Fruit fly (Drosophila melanogaster) whole organism, prepupa: ENCODE measurements around the gene CG10650.

ENCODE experiments used
- Blimp-1 ChIP-seq: fragments of 200-800 bp; sonication (Bioruptor generic); optimal IDR thresholded peaks from 3 replicates; lab custom pipeline; 2017; ENCODE audit warnings: missing biosample characterization, missing genetic modification characterization, mild to moderate bottlenecking, moderate library complexity, missing genetic modification reagents
- CG10631 ChIP-seq: fragments of 200-800 bp; sonication (Bioruptor generic); optimal IDR thresholded peaks from 2 replicates; lab custom pipeline; 2016; ENCODE audit warnings: missing biosample characterization, missing genetic modification characterization
- CG10669 ChIP-seq: fragments of 200-800 bp; sonication (Bioruptor generic); optimal IDR thresholded peaks from 3 replicates; lab custom pipeline; 2018; ENCODE audit warnings: missing biosample characterization, mild to moderate bottlenecking, missing genetic modification characterization, moderate library complexity
- CG11294 ChIP-seq: fragments of 200-800 bp; sonication (Bioruptor generic); IDR thresholded peaks from 2 replicates; pipeline ENCODE4 v1.3.6; 2022; ENCODE audit warnings: missing biosample characterization, missing genetic modification characterization
- CG11762 ChIP-seq: fragments of 200-800 bp; sonication (Bioruptor generic); optimal IDR thresholded peaks from 3 replicates; lab custom pipeline; 2016; ENCODE audit warnings: missing biosample characterization, missing genetic modification characterization; ENCODE audit not compliant: insufficient read depth
- CG11902 ChIP-seq: fragments of 200-800 bp; sonication (Bioruptor generic); optimal IDR thresholded peaks from 3 replicates; lab custom pipeline; 2016; ENCODE audit warnings: missing biosample characterization, missing genetic modification characterization
- CG15336 ChIP-seq: fragments of 200-800 bp; sonication (Bioruptor generic); IDR thresholded peaks from 2 replicates; pipeline ENCODE4 v1.3.6; 2022; ENCODE audit warnings: missing biosample characterization, missing genetic modification characterization
- CG1621 ChIP-seq: fragments of 200-800 bp; sonication (Bioruptor generic); optimal IDR thresholded peaks from 3 replicates; lab custom pipeline; 2018; ENCODE audit warnings: missing biosample characterization, mild to moderate bottlenecking, missing genetic modification characterization
- CG16779 ChIP-seq: fragments of 200-800 bp; sonication (Bioruptor generic); optimal IDR thresholded peaks from 3 replicates; lab custom pipeline; 2017; ENCODE audit warnings: missing biosample characterization, mild to moderate bottlenecking, missing genetic modification characterization
- CG31627 ChIP-seq: fragments of 200-800 bp; sonication (Bioruptor generic); optimal IDR thresholded peaks from 3 replicates; lab custom pipeline; 2016; ENCODE audit warnings: missing biosample characterization, missing genetic modification characterization
- CG32006 ChIP-seq: fragments of 200-800 bp; sonication (Bioruptor generic); optimal IDR thresholded peaks from 3 replicates; lab custom pipeline; 2017; ENCODE audit warnings: missing biosample characterization, mild to moderate bottlenecking, missing genetic modification characterization
- CG3919 ChIP-seq: fragments of 200-800 bp; sonication (Bioruptor generic); optimal IDR thresholded peaks from 3 replicates; lab custom pipeline; 2016; ENCODE audit warnings: missing biosample characterization, missing genetic modification characterization
- CG4318 ChIP-seq: fragments of 200-800 bp; sonication (Bioruptor generic); optimal IDR thresholded peaks from 3 replicates; lab custom pipeline; 2017; ENCODE audit warnings: missing biosample characterization, mild to moderate bottlenecking, missing genetic modification characterization
- CG6163 ChIP-seq: fragments of 200-800 bp; sonication (Bioruptor generic); IDR thresholded peaks from 3 replicates; pipeline ENCODE4 v1.3.6; 2022; ENCODE audit warnings: missing biosample characterization, missing genetic modification characterization
- CG6276 ChIP-seq: fragments of 200-800 bp; sonication (Bioruptor generic); optimal IDR thresholded peaks from 2 replicates; lab custom pipeline; 2017; ENCODE audit warnings: missing biosample characterization, mild to moderate bottlenecking, missing genetic modification characterization
- CG6792 ChIP-seq: fragments of 200-800 bp; sonication (Bioruptor generic); optimal IDR thresholded peaks from 3 replicates; lab custom pipeline; 2016; ENCODE audit warnings: missing biosample characterization, missing genetic modification characterization
- CG6808 ChIP-seq: fragments of 200-800 bp; sonication (Bioruptor generic); optimal IDR thresholded peaks from 3 replicates; lab custom pipeline; 2017; ENCODE audit warnings: missing biosample characterization, missing genetic modification characterization, mild to moderate bottlenecking, moderate library complexity, missing genetic modification reagents
- CG8119 ChIP-seq: fragments of 200-800 bp; sonication (Bioruptor generic); IDR thresholded peaks from 3 replicates; pipeline ENCODE4 v1.3.6; 2022; ENCODE audit warnings: missing biosample characterization, missing genetic modification characterization
- CG8632 ChIP-seq: fragments of 200-800 bp; sonication (Bioruptor generic); optimal IDR thresholded peaks from 3 replicates; lab custom pipeline; 2016; ENCODE audit warnings: missing biosample characterization, missing genetic modification characterization
- CG9139 ChIP-seq: fragments of 200-800 bp; sonication (Bioruptor generic); optimal IDR thresholded peaks from 3 replicates; lab custom pipeline; 2017; ENCODE audit warnings: missing biosample characterization, mild to moderate bottlenecking, missing genetic modification characterization
- Eip75B ChIP-seq: fragments of 200-800 bp; sonication (Bioruptor generic); optimal IDR thresholded peaks from 3 replicates; lab custom pipeline; 2016; ENCODE audit warnings: missing biosample characterization, missing genetic modification characterization
- Eip78C ChIP-seq: fragments of 200-800 bp; sonication (Bioruptor generic); peaks from one replicate; lab custom pipeline; 2016; ENCODE audit warnings: missing biosample characterization, missing genetic modification characterization
- Ets21C ChIP-seq: fragments of 200-800 bp; sonication (Bioruptor generic); optimal IDR thresholded peaks from 3 replicates; lab custom pipeline; 2016; ENCODE audit warnings: missing biosample characterization, missing genetic modification characterization
- Gug ChIP-seq: fragments of 200-800 bp; sonication (Bioruptor generic); IDR thresholded peaks from 2 replicates; pipeline ENCODE4 v1.3.6; 2022; ENCODE audit warnings: missing biosample characterization, missing genetic modification characterization
- Hr38 ChIP-seq: sonication (Bioruptor generic); optimal IDR thresholded peaks from 2 replicates; lab custom pipeline; 2016; ENCODE audit warnings: missing biosample characterization, missing genetic modification characterization
- Hr4 ChIP-seq: fragments of 200-800 bp; sonication (Bioruptor generic); optimal IDR thresholded peaks from 3 replicates; lab custom pipeline; 2016; ENCODE audit warnings: missing biosample characterization, missing genetic modification characterization
- Lpt ChIP-seq: fragments of 200-800 bp; sonication (Bioruptor generic); optimal IDR thresholded peaks from 3 replicates; lab custom pipeline; 2016; ENCODE audit warnings: missing biosample characterization, missing genetic modification characterization
- OdsH ChIP-seq: fragments of 200-800 bp; sonication (Bioruptor generic); optimal IDR thresholded peaks from 3 replicates; lab custom pipeline; 2016; ENCODE audit warnings: missing biosample characterization, missing genetic modification characterization
- Sox102F ChIP-seq: fragments of 200-800 bp; sonication (Bioruptor generic); optimal IDR thresholded peaks from 2 replicates; lab custom pipeline; 2016; ENCODE audit warnings: missing biosample characterization, mild to moderate bottlenecking, missing genetic modification characterization
- Sox15 ChIP-seq: fragments of 200-800 bp; sonication (Bioruptor generic); optimal IDR thresholded peaks from 3 replicates; lab custom pipeline; 2016; ENCODE audit warnings: missing biosample characterization, missing genetic modification characterization
- cyc ChIP-seq: fragments of 200-800 bp; sonication (Bioruptor generic); optimal IDR thresholded peaks from 3 replicates; lab custom pipeline; 2016; ENCODE audit warnings: missing biosample characterization, missing genetic modification characterization
- dac ChIP-seq: fragments of 200-800 bp; sonication (Bioruptor generic); optimal IDR thresholded peaks from 2 replicates; lab custom pipeline; 2017; ENCODE audit warnings: missing biosample characterization, mild to moderate bottlenecking, missing genetic modification characterization
- eg ChIP-seq: fragments of 200-800 bp; sonication (Bioruptor generic); IDR thresholded peaks from 3 replicates; pipeline ENCODE4 v1.3.6; 2022; ENCODE audit warnings: missing biosample characterization, missing genetic modification characterization
- esn ChIP-seq: fragments of 200-800 bp; sonication (Bioruptor generic); optimal IDR thresholded peaks from 2 replicates; lab custom pipeline; 2016; ENCODE audit warnings: missing biosample characterization, mild to moderate bottlenecking, missing genetic modification characterization, moderate library complexity
- fd59A ChIP-seq: fragments of 200-800 bp; sonication (Bioruptor generic); optimal IDR thresholded peaks from 2 replicates; lab custom pipeline; 2017; ENCODE audit warnings: missing biosample characterization, mild to moderate bottlenecking, missing genetic modification characterization, missing genetic modification reagents
- fd85E ChIP-seq: fragments of 200-800 bp; sonication (Bioruptor generic); optimal IDR thresholded peaks from 3 replicates; lab custom pipeline; 2016; ENCODE audit warnings: missing biosample characterization, missing genetic modification characterization
- fkh ChIP-seq: fragments of 200-800 bp; sonication (Bioruptor generic); optimal IDR thresholded peaks from 3 replicates; lab custom pipeline; 2017; ENCODE audit warnings: missing biosample characterization, mild to moderate bottlenecking, missing genetic modification characterization, moderate library complexity
- lz ChIP-seq: fragments of 200-800 bp; sonication (Bioruptor generic); optimal IDR thresholded peaks from 3 replicates; lab custom pipeline; 2016; ENCODE audit warnings: missing biosample characterization, missing genetic modification characterization
- pdm3 ChIP-seq: fragments of 200-800 bp; sonication (Bioruptor generic); optimal IDR thresholded peaks from 3 replicates; lab custom pipeline; 2016; ENCODE audit warnings: missing biosample characterization, missing genetic modification characterization
- salr ChIP-seq, 2 experiments: fragments of 200-800 bp; sonication (Bioruptor generic); optimal IDR thresholded peaks; 3 replicates each; lab custom pipeline; 2016 to 2018; ENCODE audit warnings: missing biosample characterization in 2 of 2, missing genetic modification characterization in 2 of 2, mild to moderate bottlenecking in 1 of 2
- spab ChIP-seq: fragments of 200-800 bp; sonication (Bioruptor generic); optimal IDR thresholded peaks from 2 replicates; lab custom pipeline; 2017; ENCODE audit warnings: missing biosample characterization, mild to moderate bottlenecking, missing genetic modification characterization, missing genetic modification reagents
- ss ChIP-seq, 2 experiments: fragments of 200-800 bp; sonication (Bioruptor generic); optimal IDR thresholded peaks; 2 replicates in 1 of 2; 3 replicates in 1 of 2; lab custom pipeline; 2017 to 2018; ENCODE audit warnings: mild to moderate bottlenecking in 2 of 2, missing biosample characterization in 2 of 2, missing genetic modification characterization in 2 of 2, moderate library complexity in 1 of 2
- svp ChIP-seq: fragments of 200-800 bp; sonication (Bioruptor generic); peaks from one replicate; lab custom pipeline; 2016; ENCODE audit warnings: missing biosample characterization, missing genetic modification characterization
- topi ChIP-seq: fragments of 200-800 bp; sonication (Bioruptor generic); optimal IDR thresholded peaks from 3 replicates; lab custom pipeline; 2016; ENCODE audit warnings: missing biosample characterization, missing genetic modification characterization

The CG10650 gene

DNA sequence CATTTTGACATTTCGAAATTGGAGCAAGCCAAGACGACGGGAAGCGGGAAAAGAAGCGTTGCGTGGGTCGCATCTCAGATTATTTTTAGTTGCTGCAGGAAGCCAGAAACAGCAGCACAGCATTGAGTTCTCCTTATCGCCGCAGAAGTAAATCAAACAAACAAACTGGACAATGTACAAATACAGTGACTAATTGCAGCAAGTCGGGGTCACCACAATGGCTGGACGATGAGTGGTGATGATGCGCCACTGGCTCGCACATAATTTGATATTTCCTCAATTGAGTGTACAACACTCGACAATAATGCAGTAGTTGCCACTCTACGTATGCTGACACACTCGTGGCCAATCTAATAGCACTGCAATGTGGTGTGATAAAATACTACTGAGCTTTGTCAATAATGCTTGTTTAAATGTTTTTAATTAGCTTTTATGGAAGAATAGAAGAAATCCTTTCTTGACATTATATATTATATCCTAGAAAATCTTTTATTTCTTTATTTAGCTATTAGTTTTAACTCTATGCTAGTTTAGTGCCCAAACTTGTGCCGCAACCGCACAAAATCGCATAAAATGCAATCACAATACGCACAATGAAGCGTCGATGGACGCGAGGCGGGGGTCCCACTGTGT lies 13.7 kb downstream of the CG10650 start (continued):
- TF ChIP-seq cyc = no peak
- TF ChIP-seq spab (GFP tag; lab: Kevin White, UChicago) = peak; percentile 58
- peak; percentile 8 for TF ChIP-seq topi (GFP tag; lab: Kevin White, UChicago)
- peak; percentile 51 for TF ChIP-seq esn (GFP tag; lab: Kevin White, UChicago)
- TF ChIP-seq Eip75B = peak; percentile 65
- peak; percentile 57 for TF ChIP-seq CG10669 (GFP tag; lab: Kevin White, UChicago)
- TF ChIP-seq CG15336 = peak; percentile 93
- peak; percentile 58 for TF ChIP-seq CG6792 (GFP tag; lab: Kevin White, UChicago)
- peak; percentile 81 for TF ChIP-seq Gug
- peak; percentile 71 for TF ChIP-seq CG4318
- peak; percentile 66 for TF ChIP-seq CG3919 (GFP tag; lab: Kevin White, UChicago)
- TF ChIP-seq CG32006 (GFP tag; lab: Kevin White, UChicago) = peak; percentile 89
- TF ChIP-seq Blimp-1 (GFP tag; lab: Kevin White, UChicago) = no peak
- TF ChIP-seq fd85E = no peak
- peak; percentile 90 for TF ChIP-seq CG8119 (GFP tag; lab: Robert Waterston, UW)
- TF ChIP-seq CG6276 (GFP tag; lab: Kevin White, UChicago) = peak; percentile 86

DNA sequence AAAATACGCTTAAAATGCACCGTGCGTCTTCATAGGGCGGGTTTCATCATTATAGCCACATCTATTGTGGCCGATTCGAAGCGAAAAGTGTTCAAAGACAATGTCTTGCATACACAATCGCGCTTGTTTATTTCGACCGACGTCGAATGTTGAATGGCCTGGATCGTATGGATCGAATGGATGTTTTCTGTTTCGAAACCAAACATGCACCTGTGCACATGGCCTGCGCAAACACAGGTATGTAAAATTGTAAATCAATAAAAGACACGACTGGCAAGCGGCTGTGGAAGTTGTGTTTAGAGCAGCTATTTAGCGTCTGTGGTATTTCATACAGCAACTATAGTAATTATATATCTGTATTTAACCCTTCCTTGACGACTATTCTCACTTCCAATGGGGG lies 14.2 kb downstream of the CG10650 start:
- TF ChIP-seq CG8632 (no peak), fkh (peak; percentile 1), CG31627 (GFP tag; lab: Kevin White, UChicago) (no peak), fd59A (GFP tag; lab: Kevin White, UChicago) (no peak)

DNA sequence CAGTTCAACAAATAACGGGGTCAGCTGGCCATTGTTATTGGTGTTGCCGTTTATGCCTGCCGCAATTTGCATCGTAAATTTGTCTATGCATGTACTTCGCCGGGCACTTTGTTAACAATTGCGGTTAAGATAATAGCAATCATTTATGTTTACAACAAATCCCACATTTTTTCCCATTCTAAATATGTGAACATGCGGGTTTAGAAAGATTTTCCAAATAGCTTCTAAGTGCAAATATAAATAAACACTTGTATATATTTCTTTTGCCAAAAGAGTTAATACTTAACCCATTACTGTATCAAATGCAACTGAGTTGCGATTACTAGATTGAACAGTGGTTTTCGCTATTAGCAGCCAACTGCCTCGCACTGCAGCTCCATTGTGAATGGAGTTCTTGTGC lies 14.8 kb downstream of the CG10650 start:
- TF ChIP-seq CG10631 (no peak), Eip78C (GFP tag; lab: Kevin White, UChicago) (peak; percentile 45), CG6808 (GFP tag; lab: Kevin White, UChicago) (no peak), ss (GFP tag; optimal IDR thresholded peaks at IDR 0.05; lab: Kevin White, UChicago) (no peak), Hr38 (GFP tag; lab: Kevin White, UChicago) (no peak), CG11762 (GFP tag; lab: Kevin White, UChicago) (no peak), salr (GFP tag; optimal IDR thresholded peaks at IDR 0.05; lab: Kevin White, UChicago) (no peak), CG6792 (GFP tag; lab: Kevin White, UChicago) (no peak), spab (GFP tag; lab: Kevin White, UChicago) (no peak), CG1621 (tag; lab: Kevin White, UChicago) (no peak), CG11294 (peak; percentile 34; the same call in 1 of the 2 replicates), Ets21C (GFP tag; lab: Kevin White, UChicago) (no peak), Lpt (GFP tag; lab: Kevin White, UChicago) (no peak), Hr4 (GFP tag; lab: Kevin White, UChicago) (peak; percentile 24), Gug (no peak), eg (GFP tag; lab: Robert Waterston, UW) (peak; percentile 72), CG15336 (peak; percentile 61), CG6276 (GFP tag; lab: Kevin White, UChicago) (peak; percentile 37), CG4318 (no peak), Eip75B (no peak), cyc (no peak), dac (GFP tag; lab: Kevin White, UChicago) (no peak), Blimp-1 (GFP tag; lab: Kevin White, UChicago) (no peak), Sox15 (GFP tag; lab: Kevin White, UChicago) (no peak), CG6163 (no peak), Sox102F (GFP tag; lab: Kevin White, UChicago) (no peak), CG8119 (GFP tag; lab: Robert Waterston, UW) (peak; percentile 42; the same call in 2 of the 3 replicates), CG9139 (GFP tag; lab: Kevin White, UChicago) (no peak), fd85E (no peak), OdsH (GFP tag; lab: Kevin White, UChicago) (no peak), topi (GFP tag; lab: Kevin White, UChicago) (no peak), CG16779 (no peak), lz (GFP tag; lab: Kevin White, UChicago) (no peak), svp (no peak), CG11902 (GFP tag; lab: Kevin White, UChicago) (no peak), pdm3 (GFP tag; lab: Kevin White, UChicago) (peak; percentile 11), fkh (no peak), CG32006 (GFP tag; lab: Kevin White, UChicago) (peak; percentile 42)
- TF ChIP-seq, all 60 proteins: peak for 9
